Worm (Caenorhabditis elegans) whole organism, young adult: ENCODE measurements around the gene abi-1.

Experiments used
- D2030.7 ChIP-seq: fragments of 200-800 bp; sonication (Bioruptor generic); IDR thresholded peaks from 2 replicates; pipeline ENCODE4 v1.3.6; 2022; ENCODE audit warnings: missing genetic modification reagents, missing genetic modification characterization, missing compliant biosample characterization
- F55B11.4 ChIP-seq: sonication (generic microtip); optimal IDR thresholded peaks from 2 replicates; lab custom pipeline; 2016; ENCODE audit warnings: missing compliant biosample characterization, missing genetic modification characterization, borderline replicate concordance; ENCODE audit not compliant: insufficient read depth
- F57C9.4 ChIP-seq: sonication (generic microtip); optimal IDR thresholded peaks from 2 replicates; lab custom pipeline; 2017; ENCODE audit warnings: mild to moderate bottlenecking, missing genetic modification characterization, missing compliant biosample characterization
- K12H6.12 ChIP-seq: fragments of 200-800 bp; sonication (Bioruptor generic); optimal IDR thresholded peaks from 2 replicates; lab custom pipeline; 2018; ENCODE audit warnings: mild to moderate bottlenecking, missing genetic modification characterization, missing compliant biosample characterization
- Y53G8AR.9 ChIP-seq: fragments of 200-800 bp; sonication (Bioruptor generic); conservative IDR thresholded peaks from 2 replicates; pipeline ENCODE4 v1.3.6; 2022; ENCODE audit warnings: missing genetic modification reagents, missing genetic modification characterization, missing compliant biosample characterization
- Y95B8A.8 ChIP-seq: fragments of 200-800 bp; sonication (Bioruptor generic); IDR thresholded peaks from 2 replicates; pipeline ENCODE4 v1.3.6; 2022; ENCODE audit warnings: missing genetic modification reagents, missing genetic modification characterization, missing compliant biosample characterization
- ama-1 ChIP-seq, 3 experiments: fragments of 150-350 bp in 1 of 3; sonication (generic microtip) in 2 of 3; optimal IDR thresholded peaks; 2 replicates each; lab custom pipeline; 2014 to 2018; ENCODE audit warnings: missing biosample characterization in 2 of 3, missing genetic modification characterization in 2 of 3, missing genetic modification reagents in 2 of 3
- athp-1 ChIP-seq: sonication (generic microtip); optimal IDR thresholded peaks from 2 replicates; lab custom pipeline; 2017; ENCODE audit warnings: mild to moderate bottlenecking, missing genetic modification characterization, missing compliant biosample characterization
- attf-3 ChIP-seq: fragments of 200-800 bp; sonication (Bioruptor generic); conservative IDR thresholded peaks from 2 replicates; pipeline ENCODE4 v1.3.6; 2022; ENCODE audit warnings: missing genetic modification reagents, missing genetic modification characterization, missing compliant biosample characterization
- attf-5 ChIP-seq: fragments of 200-800 bp; sonication (Bioruptor generic); optimal IDR thresholded peaks from 2 replicates; lab custom pipeline; 2018; ENCODE audit warnings: mild to moderate bottlenecking, missing genetic modification characterization, missing compliant biosample characterization
- cebp-1 ChIP-seq, 2 experiments: fragments of 200-800 bp in 1 of 2; sonication (Bioruptor generic) in 1 of 2; sonication (generic microtip) in 1 of 2; IDR thresholded peaks in 1 of 2; optimal IDR thresholded peaks in 1 of 2; 2 replicates each; pipeline versions ENCODE4 v1.3.6 to Lab custom; 2017 to 2022; ENCODE audit warnings: missing compliant biosample characterization in 2 of 2, missing genetic modification characterization in 2 of 2, mild to moderate bottlenecking in 1 of 2, missing genetic modification reagents in 1 of 2, moderate library complexity in 1 of 2
- cebp-2 ChIP-seq: fragments of 200-800 bp; sonication (Bioruptor generic); IDR thresholded peaks from 2 replicates; pipeline ENCODE4 v1.3.6; 2022; ENCODE audit warnings: missing genetic modification characterization, missing compliant biosample characterization
- ceh-27 ChIP-seq: fragments of 200-800 bp; sonication (Bioruptor generic); optimal IDR thresholded peaks from 2 replicates; lab custom pipeline; 2018; ENCODE audit warnings: mild to moderate bottlenecking, missing genetic modification characterization, moderate library complexity, missing compliant biosample characterization
- ceh-58 ChIP-seq: fragments of 200-800 bp; sonication (Bioruptor generic); IDR thresholded peaks from 2 replicates; pipeline ENCODE4 v1.3.6; 2022; ENCODE audit warnings: missing genetic modification characterization, missing compliant biosample characterization
- ceh-91 ChIP-seq: fragments of 200-800 bp; sonication (Bioruptor generic); IDR thresholded peaks from 2 replicates; pipeline ENCODE4 v1.3.6; 2022; ENCODE audit warnings: missing genetic modification reagents, missing genetic modification characterization, missing compliant biosample characterization
- efl-1 ChIP-seq: fragments of 150-350 bp; optimal IDR thresholded peaks from 2 replicates; lab custom pipeline; 2014; ENCODE audit warnings: missing biosample characterization, missing genetic modification reagents, missing genetic modification characterization
- egl-18 ChIP-seq: fragments of 200-800 bp; sonication (Bioruptor generic); IDR thresholded peaks from 2 replicates; pipeline ENCODE4 v1.3.6; 2022; ENCODE audit warnings: missing genetic modification reagents, missing genetic modification characterization, missing compliant biosample characterization
- ekl-4 ChIP-seq: fragments of 200-800 bp; sonication (Bioruptor generic); IDR thresholded peaks from 2 replicates; pipeline ENCODE4 v1.3.6; 2022; ENCODE audit warnings: missing genetic modification reagents, missing genetic modification characterization, missing compliant biosample characterization
- him-1 ChIP-seq: sonication (generic microtip); optimal IDR thresholded peaks from 2 replicates; lab custom pipeline; 2016; ENCODE audit warnings: missing genotype, missing genetic modification reagents, missing genetic modification characterization, missing compliant biosample characterization
- hmg-1.2 ChIP-seq: fragments of 200-800 bp; sonication (Bioruptor generic); IDR thresholded peaks from 2 replicates; pipeline ENCODE4 v1.3.6; 2022; ENCODE audit warnings: missing genetic modification reagents, missing genetic modification characterization, missing compliant biosample characterization
- hrde-1 ChIP-seq: sonication (generic microtip); optimal IDR thresholded peaks from 2 replicates; lab custom pipeline; 2016; ENCODE audit warnings: missing genetic modification characterization, mild to moderate bottlenecking, missing compliant biosample characterization, moderate library complexity, missing genotype, missing genetic modification reagents, borderline replicate concordance
- hsf-1 ChIP-seq: fragments of 200-800 bp; sonication (Bioruptor generic); IDR thresholded peaks from 2 replicates; pipeline ENCODE4 v1.3.6; 2022; ENCODE audit warnings: missing genetic modification reagents, missing genetic modification characterization, missing compliant biosample characterization
- lin-26 ChIP-seq: fragments of 200-800 bp; sonication (Bioruptor generic); IDR thresholded peaks from 2 replicates; pipeline ENCODE4 v1.3.6; 2022; ENCODE audit warnings: missing genetic modification reagents, missing genetic modification characterization, missing compliant biosample characterization
- lin-35 ChIP-seq, 3 experiments: fragments of 150-350 bp in 2 of 3; sonication (generic microtip) in 1 of 3; optimal IDR thresholded peaks; 2 replicates each; lab custom pipeline; 2014 to 2018; ENCODE audit warnings: missing biosample characterization in 3 of 3, missing genetic modification characterization in 3 of 3, missing genetic modification reagents in 3 of 3
- lin-54 ChIP-seq: fragments of 200-800 bp; sonication (Bioruptor generic); optimal IDR thresholded peaks from 2 replicates; lab custom pipeline; 2018; ENCODE audit warnings: mild to moderate bottlenecking, missing genetic modification characterization, missing compliant biosample characterization
- lsl-1 ChIP-seq: fragments of 200-800 bp; sonication (Bioruptor generic); optimal IDR thresholded peaks from 2 replicates; lab custom pipeline; 2018; ENCODE audit warnings: mild to moderate bottlenecking, missing genetic modification characterization, moderate library complexity, missing compliant biosample characterization
- madf-6 ChIP-seq: fragments of 200-800 bp; sonication (Bioruptor generic); IDR thresholded peaks from 2 replicates; pipeline ENCODE4 v1.3.6; 2022; ENCODE audit warnings: missing genetic modification reagents, missing genetic modification characterization, missing compliant biosample characterization
- madf-8 ChIP-seq: fragments of 200-800 bp; sonication (Bioruptor generic); conservative IDR thresholded peaks from 2 replicates; pipeline ENCODE4 v1.3.6; 2022; ENCODE audit warnings: missing genetic modification reagents, missing genetic modification characterization, missing compliant biosample characterization
- nfya-2 ChIP-seq: fragments of 200-800 bp; sonication (Bioruptor generic); IDR thresholded peaks from 2 replicates; pipeline ENCODE4 v1.3.6; 2022; ENCODE audit warnings: missing genetic modification reagents, missing genetic modification characterization, missing compliant biosample characterization
- nfyb-1 ChIP-seq: fragments of 200-800 bp; sonication (Bioruptor generic); IDR thresholded peaks from 2 replicates; pipeline ENCODE4 v1.3.6; 2022; ENCODE audit warnings: missing genetic modification reagents, missing genetic modification characterization, missing compliant biosample characterization
- nhr-80 ChIP-seq: sonication (generic microtip); optimal IDR thresholded peaks from 2 replicates; lab custom pipeline; 2016; ENCODE audit warnings: missing genetic modification characterization, missing compliant biosample characterization
- pbrm-1 ChIP-seq: fragments of 200-800 bp; sonication (Bioruptor generic); IDR thresholded peaks from 2 replicates; pipeline ENCODE4 v1.3.6; 2022; ENCODE audit warnings: missing genetic modification reagents, missing genetic modification characterization, missing compliant biosample characterization
- rcor-1 ChIP-seq: fragments of 200-800 bp; sonication (Bioruptor generic); IDR thresholded peaks from 2 replicates; pipeline ENCODE4 v1.3.6; 2022; ENCODE audit warnings: missing genetic modification reagents, missing genetic modification characterization, missing compliant biosample characterization
- rec-8 ChIP-seq, 2 experiments: sonication (generic microtip); optimal IDR thresholded peaks; 2 replicates each; lab custom pipeline; 2016; ENCODE audit warnings: mild to moderate bottlenecking in 2 of 2, missing genetic modification characterization in 2 of 2, missing genetic modification reagents in 2 of 2, missing genotype in 2 of 2, missing biosample characterization in 1 of 2, missing compliant biosample characterization in 1 of 2, moderate library complexity in 1 of 2
- repo-1 ChIP-seq: sonication (generic microtip); optimal IDR thresholded peaks from 2 replicates; lab custom pipeline; 2017; ENCODE audit warnings: mild to moderate bottlenecking, missing genetic modification characterization, missing compliant biosample characterization
- snpc-1.1 ChIP-seq: sonication (generic microtip); optimal IDR thresholded peaks from 2 replicates; lab custom pipeline; 2017; ENCODE audit warnings: missing genetic modification characterization, mild to moderate bottlenecking, missing compliant biosample characterization, antibody characterized with exemption, moderate library complexity, missing genotype, missing genetic modification reagents; ENCODE audit not compliant: insufficient read depth
- snpc-1.3 ChIP-seq: sonication (generic microtip); optimal IDR thresholded peaks from 2 replicates; lab custom pipeline; 2017; ENCODE audit warnings: missing genetic modification characterization, mild to moderate bottlenecking, missing compliant biosample characterization, antibody characterized with exemption, moderate library complexity, missing genotype, missing genetic modification reagents; ENCODE audit not compliant: insufficient read depth
- snpc-3.4 ChIP-seq: sonication (generic microtip); optimal IDR thresholded peaks from 2 replicates; lab custom pipeline; 2017; ENCODE audit warnings: missing genetic modification characterization, mild to moderate bottlenecking, missing compliant biosample characterization, antibody characterized with exemption, moderate library complexity, missing genotype, missing genetic modification reagents
- snpc-4 ChIP-seq, 5 experiments: fragments of 150-350 bp in 1 of 5; sonication (generic microtip) in 4 of 5; optimal IDR thresholded peaks; 2 replicates each; lab custom pipeline; 2014 to 2018; ENCODE audit warnings: missing genetic modification characterization in 5 of 5, missing biosample characterization in 3 of 5, antibody characterized with exemption in 2 of 5, mild to moderate bottlenecking in 2 of 5, missing compliant biosample characterization in 2 of 5, missing genotype in 2 of 5, moderate library complexity in 2 of 5, missing genetic modification reagents in 1 of 5
- tlf-1 ChIP-seq: fragments of 200-800 bp; sonication (Bioruptor generic); optimal IDR thresholded peaks from 2 replicates; lab custom pipeline; 2018; ENCODE audit warnings: mild to moderate bottlenecking, missing genetic modification characterization, missing compliant biosample characterization
- unc-130 ChIP-seq: sonication (generic microtip); optimal IDR thresholded peaks from 2 replicates; lab custom pipeline; 2016; ENCODE audit warnings: missing genetic modification reagents, missing genetic modification characterization, missing compliant biosample characterization
- unc-62 ChIP-seq: fragments of 150-350 bp; optimal IDR thresholded peaks from 2 replicates; lab custom pipeline; 2014; ENCODE audit warnings: missing biosample characterization, missing genetic modification reagents, missing genetic modification characterization
- xnd-1 ChIP-seq: sonication (generic microtip); optimal IDR thresholded peaks from 2 replicates; lab custom pipeline; 2016; ENCODE audit warnings: missing genotype, missing genetic modification reagents, missing genetic modification characterization, missing compliant biosample characterization
- ztf-18 ChIP-seq: sonication (generic microtip); optimal IDR thresholded peaks from 2 replicates; lab custom pipeline; 2016; ENCODE audit warnings: missing genotype, mild to moderate bottlenecking, missing genetic modification characterization, missing compliant biosample characterization

abi-1 gene

ce11 chrIII:5697963-5698730, 5.6 kb upstream of the abi-1 start, which contains the start of the genes lgg-3 and rgs-5:
TSS of gene lgg-3 (minus strand) at chrIII:5698013.
TSS of gene rgs-5 (plus strand) at chrIII:5698555.
- TF ChIP-seq hmg-1.2 (GFP tag; lab: Robert Waterston, UW): peak; percentile 13; the same call in 1 of the 2 replicates
- TF ChIP-seq ceh-27 (GFP tag; lab: Kevin White, UChicago): peak; percentile 12
- TF ChIP-seq Y53G8AR.9 (GFP tag; lab: Robert Waterston, UW): no peak
- TF ChIP-seq nhr-80 (tag; lab: Kevin White, UChicago): peak; percentile 12
- peak; percentile 96 for TF ChIP-seq lsl-1 (GFP tag; lab: Kevin White, UChicago)
- no peak for TF ChIP-seq ceh-58 (GFP tag; lab: Robert Waterston, UW)
- TF ChIP-seq egl-18 (GFP tag; lab: Robert Waterston, UW): no peak
- 0 out of 2 replicates have a peak, but pooled peaks have one; percentile 11 for TF ChIP-seq cebp-1 (GFP tag; IDR thresholded peaks at IDR 0.05; lab: Robert Waterston, UW)
- TF ChIP-seq cebp-1 (tag; optimal IDR thresholded peaks at IDR 0.05; lab: Kevin White, UChicago): peak; percentile 15
- TF ChIP-seq attf-3 (GFP tag; lab: Robert Waterston, UW): no peak
- peak; percentile 39; the same call in 1 of the 2 replicates for TF ChIP-seq rcor-1
- no peak for TF ChIP-seq cebp-2 (GFP tag; lab: Robert Waterston, UW)
- TF ChIP-seq madf-6 (GFP tag; lab: Robert Waterston, UW): peak; percentile 88
- TF ChIP-seq madf-8 (GFP tag; lab: Robert Waterston, UW): peak; percentile 72
- no peak for TF ChIP-seq K12H6.12 (tag; lab: Kevin White, UChicago)
- peak; percentile 31 for TF ChIP-seq snpc-1.1
- no peak for TF ChIP-seq hrde-1 (tag; lab: Kevin White, UChicago)
- TF ChIP-seq F57C9.4 (tag; lab: Kevin White, UChicago): no peak
- peak; percentile 61 for TF ChIP-seq ceh-91 (GFP tag; lab: Robert Waterston, UW)
- peak; percentile 89 for TF ChIP-seq lin-54 (GFP tag; lab: Kevin White, UChicago)
- peak; percentile 62 for TF ChIP-seq efl-1
- peak; percentile 72 for TF ChIP-seq ztf-18
- TF ChIP-seq nfyb-1 (GFP tag; lab: Robert Waterston, UW): no peak
- peak; percentile 44 for TF ChIP-seq tlf-1
- peak; percentile 91 for TF ChIP-seq xnd-1 (tag; lab: Kevin White, UChicago)
- TF ChIP-seq lin-35 (GFP tag; optimal IDR thresholded peaks at IDR 0.05; lab: Kevin White, UChicago): peak in 1 of 3 experiments; percentile 30
- TF ChIP-seq unc-62 (GFP tag; lab: Kevin White, UChicago): no peak
- TF ChIP-seq pbrm-1 (GFP tag; lab: Robert Waterston, UW): no peak
- TF ChIP-seq athp-1 (tag; lab: Kevin White, UChicago): peak; percentile 13
- TF ChIP-seq Y95B8A.8 (GFP tag; lab: Robert Waterston, UW): no peak
- peak; percentile 64 for TF ChIP-seq him-1 (tag; lab: Kevin White, UChicago)
- TF ChIP-seq lin-26 (GFP tag; lab: Robert Waterston, UW): no peak
- TF ChIP-seq unc-130 (GFP tag; lab: Kevin White, UChicago): peak; percentile 37
- no peak for TF ChIP-seq snpc-3.4 (tag; lab: Kevin White, UChicago)
- TF ChIP-seq ama-1 (optimal IDR thresholded peaks at IDR 0.05; lab: Kevin White, UChicago): no peak
- TF ChIP-seq ama-1 (GFP tag; optimal IDR thresholded peaks at IDR 0.05; lab: Kevin White, UChicago): no peak
- 0 out of 2 replicates have a peak, but pooled peaks have one; percentile 8 for TF ChIP-seq ekl-4
- no peak for TF ChIP-seq nfya-2 (GFP tag; lab: Robert Waterston, UW)
- peak; percentile 58 for TF ChIP-seq D2030.7 (GFP tag; lab: Robert Waterston, UW)
- TF ChIP-seq repo-1 (tag; lab: Kevin White, UChicago): no peak
- TF ChIP-seq snpc-4 (GFP tag; optimal IDR thresholded peaks at IDR 0.05; lab: Kevin White, UChicago): no peak
- TF ChIP-seq snpc-4 (tag; optimal IDR thresholded peaks at IDR 0.05; lab: Kevin White, UChicago): peak; percentile 5 to 81 (median 31)
- no peak for TF ChIP-seq F55B11.4 (tag; lab: Kevin White, UChicago)
- TF ChIP-seq rec-8 (tag; optimal IDR thresholded peaks at IDR 0.05; lab: Kevin White, UChicago): no peak
- TF ChIP-seq attf-5 (GFP tag; lab: Kevin White, UChicago): peak; percentile 65
- TF ChIP-seq hsf-1 (GFP tag; lab: Robert Waterston, UW): peak; percentile 48; the same call in 1 of the 2 replicates
- peak; percentile 3 for TF ChIP-seq snpc-1.3
